Fruit fly (Drosophila melanogaster): ENCODE results near the gene CG12219.

CG12219 gene

dm6 chrX:6301052-6301451, at the start of gene CG12219 (continued):
- no peak for TF ChIP-seq oc (tag; optimal IDR thresholded peaks at IDR 0.05)
- no peak for TF ChIP-seq CG17912 (GFP tag; optimal IDR thresholded peaks at IDR 0.05)
- no peak for TF ChIP-seq CG2875 (GFP tag; optimal IDR thresholded peaks at IDR 0.05)
- TF ChIP-seq slou (GFP tag; optimal IDR thresholded peaks at IDR 0.05): no peak
- TF ChIP-seq CG15479 (GFP tag; optimal IDR thresholded peaks at IDR 0.05): no peak
- no peak for TF ChIP-seq nerfin-1 (tag; optimal IDR thresholded peaks at IDR 0.05)
- TF ChIP-seq Myb (GFP tag; optimal IDR thresholded peaks at IDR 0.05): peak; percentile 91
- TF ChIP-seq CG3281 (GFP tag; optimal IDR thresholded peaks at IDR 0.05): no peak
- peak; percentile 23; the same call in 1 of the 2 replicates for TF ChIP-seq vvl (GFP tag; IDR thresholded peaks at IDR 0.05)
- TF ChIP-seq HLH54F (GFP tag; optimal IDR thresholded peaks at IDR 0.05): no peak
- no peak for TF ChIP-seq Rfx (GFP tag; IDR thresholded peaks at IDR 0.05)
- TF ChIP-seq gsb (GFP tag; IDR thresholded peaks at IDR 0.05): no peak
- no peak for TF ChIP-seq CG11398 (GFP tag; optimal IDR thresholded peaks at IDR 0.05)
- TF ChIP-seq hbn (GFP tag; IDR thresholded peaks at IDR 0.05; ENCODE audit: partially characterized antibody): peak; percentile 65
- TF ChIP-seq Gug (GFP tag; IDR thresholded peaks at IDR 0.05): no peak

DNA sequence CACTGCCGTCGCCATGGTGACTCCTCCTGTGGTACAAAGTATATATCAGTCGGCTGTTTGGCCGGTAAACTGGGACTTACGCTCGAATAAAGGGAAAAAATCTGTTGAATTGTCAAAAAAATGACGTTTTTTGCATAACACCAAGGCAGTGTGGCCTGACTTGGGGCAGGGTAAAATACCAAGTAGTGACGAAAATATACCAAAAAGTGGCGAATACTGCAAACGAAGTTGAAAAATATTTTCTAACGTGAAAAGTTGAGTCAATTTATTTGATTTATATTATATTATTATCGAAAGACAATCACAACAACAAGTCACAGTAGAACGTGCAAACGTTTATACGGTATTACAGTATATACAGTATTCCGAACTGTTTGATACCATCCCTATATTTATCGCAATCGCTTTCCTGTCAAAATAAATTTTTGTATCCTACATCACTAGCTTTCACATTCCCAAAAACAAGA, 49.2 kb upstream of the CG12219 start, which contains the start of the genes ND-B16.6 and kdn:
TSS of gene ND-B16.6 (minus strand) at position 189 of the 467 bp plus-strand sequence.
TSS of gene kdn (plus strand) at position 417 of the 467 bp plus-strand sequence.
- TF ChIP-seq Hr51 (GFP tag; optimal IDR thresholded peaks at IDR 0.05): no peak
- peak; percentile 53 for TF ChIP-seq pzg (GFP tag; optimal IDR thresholded peaks at IDR 0.05)
- peak; percentile 22 for TF ChIP-seq CG12659 (GFP tag; optimal IDR thresholded peaks at IDR 0.05)
- TF ChIP-seq CG1603 (tag; optimal IDR thresholded peaks at IDR 0.05): peak; percentile 27
- no peak for TF ChIP-seq CG14667 (GFP tag; IDR thresholded peaks at IDR 0.05)
- no peak for TF ChIP-seq Drgx (GFP tag; IDR thresholded peaks at IDR 0.05)
- TF ChIP-seq tx (GFP tag; optimal IDR thresholded peaks at IDR 0.05): no peak
- TF ChIP-seq phol (tag; optimal IDR thresholded peaks at IDR 0.05): peak; percentile 1
- TF ChIP-seq gcm2 (GFP tag; optimal IDR thresholded peaks at IDR 0.05): no peak
- TF ChIP-seq MBD-R2 (GFP tag; IDR thresholded peaks at IDR 0.05): peak; percentile 44; the same call in 1 of the 2 replicates
- TF ChIP-seq twi (tag; optimal IDR thresholded peaks at IDR 0.05): no peak
- TF ChIP-seq sqz (GFP tag; optimal IDR thresholded peaks at IDR 0.05): peak; percentile 28
- TF ChIP-seq sisA (GFP tag; IDR thresholded peaks at IDR 0.05): no peak
- no peak for TF ChIP-seq GATAe (GFP tag; conservative IDR thresholded peaks at IDR 0.05)
- peak; percentile 6; the same call in 1 of the 2 replicates for TF ChIP-seq CG3847 (GFP tag; IDR thresholded peaks at IDR 0.05)
- TF ChIP-seq CG4617 (GFP tag; optimal IDR thresholded peaks at IDR 0.05; ENCODE audit: borderline replicate concordance): peak; percentile 7
- TF ChIP-seq CG31441 (GFP tag; IDR thresholded peaks at IDR 0.05): peak; percentile 34; the same call in 1 of the 2 replicates
- TF ChIP-seq her (GFP tag; optimal IDR thresholded peaks at IDR 0.05): no peak
- TF ChIP-seq CG13775 (GFP tag; optimal IDR thresholded peaks at IDR 0.05): no peak
- no peak for TF ChIP-seq CG13894 (tag; optimal IDR thresholded peaks at IDR 0.05)
- TF ChIP-seq stwl (tag; optimal IDR thresholded peaks at IDR 0.05): peak; percentile 7
- peak; percentile 89 for TF ChIP-seq MESR4 (GFP tag; optimal IDR thresholded peaks at IDR 0.05)
- TF ChIP-seq gfzf (GFP tag; optimal IDR thresholded peaks at IDR 0.05): peak; percentile 64
- TF ChIP-seq Ets97D (GFP tag; optimal IDR thresholded peaks at IDR 0.05): no peak
- TF ChIP-seq fd96Cb (tag; optimal IDR thresholded peaks at IDR 0.05): no peak
- peak; percentile 95 for TF ChIP-seq CG3995 (GFP tag; optimal IDR thresholded peaks at IDR 0.05)
- TF ChIP-seq Dp (GFP tag; optimal IDR thresholded peaks at IDR 0.05): peak; percentile 20
- no peak for TF ChIP-seq CG10565 (GFP tag; optimal IDR thresholded peaks at IDR 0.05)
- peak; percentile 62 for TF ChIP-seq sens (GFP tag)
- peak; percentile 50 for TF ChIP-seq CG9797 (GFP tag; optimal IDR thresholded peaks at IDR 0.05)
- peak; percentile 20 for TF ChIP-seq CG14710 (tag; optimal IDR thresholded peaks at IDR 0.05)
- TF ChIP-seq Pdp1 (GFP tag; optimal IDR thresholded peaks at IDR 0.05): peak in 1 of 2 experiments; percentile 96
- TF ChIP-seq row (GFP tag; IDR thresholded peaks at IDR 0.05): peak; percentile 22; the same call in 2 of the 3 replicates
- TF ChIP-seq CG6854 (GFP tag; optimal IDR thresholded peaks at IDR 0.05): no peak
- no peak for TF ChIP-seq gsb (GFP tag; IDR thresholded peaks at IDR 0.05)
- TF ChIP-seq CG14014 (GFP tag; IDR thresholded peaks at IDR 0.05): no peak
